Fruit fly (Drosophila melanogaster): ENCODE results near the gene CG12470.

- no peak for TF ChIP-seq CG4496 (GFP tag; IDR thresholded peaks at IDR 0.05)
- TF ChIP-seq CG10348 (GFP tag; IDR thresholded peaks at IDR 0.05) = no peak
- no peak for TF ChIP-seq gl (tag; optimal IDR thresholded peaks at IDR 0.05)
- no peak for TF ChIP-seq Snoo (tag; optimal IDR thresholded peaks at IDR 0.05)
- no peak for TF ChIP-seq CG15710 (tag; optimal IDR thresholded peaks at IDR 0.05)
- TF ChIP-seq Pif1B (GFP tag; optimal IDR thresholded peaks at IDR 0.05) = no peak
- TF ChIP-seq CG32121 (GFP tag; IDR thresholded peaks at IDR 0.05) = no peak
- no peak for TF ChIP-seq rn (GFP tag; IDR thresholded peaks at IDR 0.05)
Observed at dm6 chrX:277885-278284, 29.6 kb upstream of the CG12470 start.

All from whole organism, pupa.